Worm (Caenorhabditis elegans): ENCODE measurements around the gene C54F6.12.
"Not testable (repeated sequence)": the region's sequence is repeated elsewhere in the genome, so short reads cannot be mapped to it uniquely, and the experiment has no call there.

The C54F6.12 gene

DNA sequence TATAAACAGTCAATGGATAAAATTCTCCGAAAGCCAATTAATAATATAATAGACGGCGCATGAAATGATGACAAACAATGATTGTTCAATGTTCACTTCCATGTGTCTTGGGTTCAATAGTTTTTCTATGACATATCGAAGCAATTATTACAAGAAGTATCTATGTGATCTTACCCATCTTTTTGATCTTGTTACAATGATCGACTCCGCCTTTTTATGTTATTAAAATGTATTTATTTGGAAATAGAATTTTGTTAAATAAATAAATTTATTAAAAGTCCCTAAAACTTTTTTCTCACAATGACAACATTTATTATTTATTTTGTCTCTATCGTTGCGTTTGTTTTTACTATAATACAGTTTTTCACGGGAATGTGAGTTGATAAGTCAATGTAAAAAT is 8.1 kb downstream of the C54F6.12 start, which contains the start of gene swt-2:
TSS of gene swt-2 (plus strand) at position 301 of the 400 bp plus-strand sequence.
- TF ChIP-seq unc-62 (GFP tag; optimal IDR thresholded peaks at IDR 0.05), result no peak

DNA sequence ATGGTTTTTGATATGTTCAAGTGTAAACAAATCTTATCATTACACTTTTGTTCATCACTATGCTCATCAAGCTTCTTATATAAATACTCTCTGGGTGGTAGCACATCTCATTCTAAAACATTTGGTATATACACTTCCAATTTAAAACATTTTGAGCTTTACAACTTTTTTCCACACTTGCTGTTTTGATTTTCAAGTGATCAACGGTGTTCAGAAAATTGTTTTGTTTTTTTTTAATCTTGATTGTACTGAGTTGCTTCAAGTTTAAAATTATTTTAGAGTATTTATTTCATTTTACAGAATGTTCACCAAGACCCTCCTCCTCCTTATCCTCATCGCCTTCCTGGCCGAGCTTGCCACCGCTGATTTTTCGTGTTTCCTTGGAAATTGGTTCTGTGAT is 9.1 kb downstream of the C54F6.12 start, which contains the start of gene C54F6.5:
TSS of gene C54F6.5 (plus strand) at position 301 of the 400 bp plus-strand sequence.
- no peak for TF ChIP-seq unc-62 (GFP tag; optimal IDR thresholded peaks at IDR 0.05)

DNA sequence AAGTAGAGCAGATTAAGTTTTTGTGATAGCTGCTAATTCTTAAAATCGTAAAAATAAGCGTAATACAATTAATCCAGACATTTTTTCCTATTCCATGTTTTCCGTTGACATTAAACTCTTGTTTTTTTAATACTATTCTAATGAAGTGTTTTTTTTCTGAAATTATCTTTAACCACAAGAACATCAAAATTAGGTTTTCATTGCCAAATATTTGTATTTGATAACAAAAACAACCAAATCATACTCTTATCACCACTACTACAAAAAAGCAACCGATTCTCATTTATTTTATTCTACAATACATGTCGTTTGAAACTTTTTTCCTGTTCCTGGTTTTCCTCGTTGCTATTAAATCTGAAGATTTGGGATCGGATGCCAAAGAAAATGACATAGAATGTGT is 10.8 kb downstream of the C54F6.12 start, which contains the start of gene C54F6.17:
TSS of gene C54F6.17 (plus strand) at position 301 of the 400 bp plus-strand sequence.
- no peak for TF ChIP-seq unc-62 (GFP tag; optimal IDR thresholded peaks at IDR 0.05)

DNA sequence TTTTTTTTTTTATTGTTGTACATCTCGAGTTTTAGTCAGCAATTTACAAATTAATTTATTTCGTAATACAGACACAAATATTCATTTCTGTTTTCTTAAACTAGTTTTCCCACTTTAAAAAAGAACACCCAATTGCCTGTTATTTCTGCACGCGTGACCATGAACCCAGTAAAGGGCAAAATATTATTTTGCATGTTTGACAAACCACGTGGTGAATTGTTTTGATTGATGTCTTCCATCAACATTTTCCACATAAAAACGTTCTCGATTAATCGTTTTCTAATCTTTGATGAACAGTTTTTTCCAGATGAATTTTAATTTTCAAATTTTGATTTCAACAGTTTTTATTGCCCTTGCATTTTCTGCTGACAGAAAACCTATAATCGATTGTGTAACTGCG is 12.2 kb downstream of the C54F6.12 start, which contains the start of gene C54F6.18:
TSS of gene C54F6.18 (plus strand) at position 301 of the 400 bp plus-strand sequence.
- no peak for TF ChIP-seq unc-62 (GFP tag; optimal IDR thresholded peaks at IDR 0.05)

DNA sequence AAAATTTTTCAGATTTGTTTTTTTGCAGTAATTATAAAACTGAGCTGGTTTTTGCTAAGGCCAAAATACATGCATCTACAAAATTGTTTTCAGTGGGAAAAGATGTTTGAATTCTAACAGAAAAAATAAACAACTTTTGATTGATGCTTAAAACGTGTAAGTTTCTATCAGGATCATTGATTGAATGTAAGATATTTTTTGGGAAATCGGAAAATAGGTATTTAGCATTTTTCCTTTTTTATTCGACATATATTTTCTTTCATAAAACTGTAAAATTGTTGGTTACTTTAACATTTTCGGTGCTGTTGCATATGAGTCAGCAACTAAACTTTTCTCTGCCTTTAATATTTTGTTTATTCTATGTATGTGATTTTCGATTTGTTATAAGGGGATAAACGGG is 13.5 kb downstream of the C54F6.12 start, which contains the start of gene C54F6.20:
TSS of gene C54F6.20 (plus strand) at position 301 of the 400 bp plus-strand sequence.
- no peak for TF ChIP-seq unc-62 (GFP tag; optimal IDR thresholded peaks at IDR 0.05)

DNA sequence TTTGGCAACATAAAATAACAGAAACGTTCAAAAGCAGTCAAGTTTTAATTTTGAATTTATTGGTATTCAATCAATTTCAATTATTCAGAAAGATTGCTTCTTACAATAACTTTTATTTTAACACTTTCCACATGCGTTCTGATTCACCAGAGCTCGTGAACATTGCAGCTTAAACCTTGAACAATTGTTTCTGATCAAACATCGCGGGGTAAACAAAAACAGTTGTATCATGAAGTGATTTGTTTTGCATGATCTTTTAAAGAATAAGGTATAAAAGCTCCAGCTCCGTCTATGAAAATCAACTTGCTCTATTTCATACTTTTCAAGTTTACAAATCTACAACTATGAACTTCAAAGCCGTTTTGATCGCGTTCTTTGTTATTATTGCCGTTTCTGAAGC is 14.5 kb downstream of the C54F6.12 start, which contains the start of gene C54F6.6:
TSS of gene C54F6.6 (plus strand) at position 301 of the 400 bp plus-strand sequence.
- no peak for TF ChIP-seq unc-62 (GFP tag; optimal IDR thresholded peaks at IDR 0.05)

DNA sequence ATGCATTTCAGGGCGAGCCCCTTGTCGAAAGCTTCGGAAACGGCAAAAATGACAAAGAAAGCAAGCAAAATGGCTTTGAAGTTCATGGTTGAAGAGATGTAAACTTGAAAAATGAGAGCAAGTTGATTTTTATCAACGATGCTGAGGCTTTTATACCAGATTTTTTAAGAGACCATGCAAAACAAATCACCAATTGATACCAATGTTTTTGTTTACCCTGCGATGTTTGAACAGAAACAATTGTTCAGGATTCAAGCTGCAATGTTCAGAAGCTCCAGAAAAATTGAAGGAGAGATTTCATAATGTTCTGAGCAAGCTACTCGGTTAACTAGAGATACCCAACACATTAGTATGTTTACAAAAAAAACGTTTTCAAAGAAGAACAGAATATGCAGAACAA is 15.6 kb downstream of the C54F6.12 start, which contains the start of gene C54F6.15:
TSS of gene C54F6.15 (minus strand) at position 101 of the 400 bp plus-strand sequence.
- TF ChIP-seq unc-62 (GFP tag; optimal IDR thresholded peaks at IDR 0.05), result no peak

DNA sequence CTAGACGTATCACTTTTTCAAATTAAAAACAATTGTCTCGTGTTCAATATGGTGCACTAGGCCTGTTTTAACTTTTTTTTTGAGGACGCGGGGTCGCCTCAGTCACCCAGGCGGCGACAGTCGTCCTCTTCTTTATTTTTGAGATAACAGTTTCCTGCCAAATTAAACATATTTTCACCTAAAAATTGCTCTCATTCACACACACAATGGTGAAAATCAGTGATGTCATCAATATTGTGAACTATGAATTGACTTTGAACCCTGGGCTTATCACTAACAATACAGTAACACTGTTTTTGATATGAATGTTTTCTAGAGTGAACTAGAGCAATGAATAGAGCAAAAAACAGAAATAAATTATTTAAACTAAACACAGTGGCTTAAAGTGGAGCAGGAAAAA is 16.6 kb downstream of the C54F6.12 start:
- no peak for TF ChIP-seq unc-62 (GFP tag; optimal IDR thresholded peaks at IDR 0.05)

DNA sequence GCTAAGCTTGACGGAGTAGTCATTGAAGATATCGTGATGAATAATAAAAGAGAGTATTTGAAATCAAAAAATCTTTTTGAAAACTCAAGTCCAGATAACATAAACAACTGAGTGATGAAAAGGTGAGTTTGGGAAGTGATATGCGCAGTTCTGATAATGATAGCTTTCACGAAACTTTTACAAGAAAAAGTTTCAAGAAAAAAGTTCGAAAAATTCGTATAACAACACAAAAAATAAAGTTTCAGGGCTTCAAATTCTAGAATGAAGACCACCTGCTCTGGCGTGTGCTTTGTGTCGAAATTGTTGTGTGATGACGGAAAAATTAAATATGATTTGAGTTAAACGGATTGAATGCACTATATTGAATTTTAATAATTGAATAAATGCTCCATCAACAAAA is 17.8 kb downstream of the C54F6.12 start, which contains the start of gene srb-19:
TSS of gene srb-19 (minus strand) at position 101 of the 400 bp plus-strand sequence.
- no peak for TF ChIP-seq unc-62 (GFP tag; optimal IDR thresholded peaks at IDR 0.05)

DNA sequence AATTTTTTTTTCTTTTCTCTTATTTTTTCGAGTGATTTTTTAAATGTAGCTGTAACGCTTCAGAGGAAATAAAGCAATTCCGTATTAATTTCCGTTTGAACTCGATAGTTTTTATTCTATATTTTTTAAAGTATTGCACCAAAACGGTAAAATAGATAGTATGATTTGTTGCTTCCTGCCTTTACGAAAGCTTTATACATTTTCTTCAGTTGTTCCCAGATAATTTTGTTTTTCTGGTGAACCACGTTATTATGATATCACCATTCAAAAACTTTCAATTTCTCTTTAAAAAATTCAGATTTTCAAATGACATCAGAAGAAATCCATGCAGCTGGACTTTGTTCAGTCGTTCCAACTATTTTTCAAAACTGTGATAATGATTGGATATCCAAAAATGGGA is 23.0 kb downstream of the C54F6.12 start, which contains the start of gene srb-18:
TSS of gene srb-18 (plus strand) at position 301 of the 400 bp plus-strand sequence.
- no peak for TF ChIP-seq unc-62 (GFP tag; optimal IDR thresholded peaks at IDR 0.05)

DNA sequence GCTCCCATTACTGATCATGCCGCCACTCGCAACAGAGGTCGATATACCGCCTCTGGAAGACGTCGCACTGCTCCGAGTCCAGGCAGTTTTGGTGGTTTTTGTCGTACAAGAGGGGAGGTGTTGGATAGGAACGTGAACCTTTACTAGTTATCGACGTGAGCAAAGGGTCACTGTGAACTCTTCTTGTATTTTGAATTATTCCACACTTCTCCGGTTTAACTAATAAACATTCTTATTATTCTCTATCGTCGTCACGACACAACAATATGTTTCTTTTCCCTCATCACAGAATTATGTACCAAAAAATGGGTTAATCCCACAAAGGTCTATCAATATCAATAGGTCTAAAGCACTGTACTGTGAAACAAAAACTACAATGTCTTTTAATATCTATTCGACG is 26.5 kb downstream of the C54F6.12 start, which contains the start of gene nhr-171:
TSS of gene nhr-171 (plus strand) at position 301 of the 400 bp plus-strand sequence.
- not testable (repeated sequence) for TF ChIP-seq unc-62 (GFP tag; optimal IDR thresholded peaks at IDR 0.05)

DNA sequence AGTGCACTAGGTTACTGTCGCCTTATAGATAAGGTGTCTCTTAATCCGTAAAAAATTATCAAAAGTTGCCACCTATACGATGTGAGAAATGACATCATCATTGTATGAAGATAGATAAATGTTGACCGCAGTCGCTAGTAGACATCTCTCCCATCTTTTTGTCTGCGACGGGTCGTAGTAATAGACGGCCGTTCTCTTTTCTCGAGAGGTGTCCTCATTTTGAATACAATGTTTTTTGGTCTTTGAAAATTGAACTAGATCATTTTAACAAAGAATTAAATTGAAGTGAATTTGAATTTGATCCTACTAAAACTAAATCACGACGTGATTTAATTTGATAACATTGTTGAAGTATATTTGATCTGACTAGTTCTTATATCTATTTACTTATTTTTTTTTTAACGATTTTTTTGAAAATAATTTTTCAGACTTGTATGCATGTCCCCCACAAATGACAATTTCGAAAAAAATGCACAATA is 29.3 kb downstream of the C54F6.12 start, which contains the start of the genes str-31 and nhr-172:
TSS of gene str-31 (minus strand) at position 101 of the 479 bp plus-strand sequence.
TSS of gene nhr-172 (plus strand) at position 429 of the 479 bp plus-strand sequence.
- no peak for TF ChIP-seq unc-62 (GFP tag; optimal IDR thresholded peaks at IDR 0.05)

DNA sequence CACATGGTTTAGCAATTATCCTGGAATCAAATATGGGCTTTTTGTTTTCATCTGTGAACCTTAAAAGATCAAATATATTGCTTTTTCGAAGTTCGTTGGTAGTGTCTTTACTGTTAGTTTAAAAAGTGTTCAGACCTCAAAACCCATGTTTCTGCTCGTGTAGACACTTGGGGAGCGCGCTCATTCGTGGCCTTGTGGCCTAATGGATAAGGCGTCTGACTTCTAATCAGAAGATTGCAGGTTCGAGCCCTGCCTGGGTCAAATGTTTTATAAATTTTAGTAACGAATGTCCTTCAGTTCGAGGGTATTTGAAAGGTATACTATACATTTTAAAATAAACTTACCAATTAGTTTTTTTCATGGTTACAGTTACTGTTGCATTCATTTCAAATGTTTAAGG is 31.7 kb downstream of the C54F6.12 start:
- TF ChIP-seq unc-62 (GFP tag; optimal IDR thresholded peaks at IDR 0.05), result no peak

DNA sequence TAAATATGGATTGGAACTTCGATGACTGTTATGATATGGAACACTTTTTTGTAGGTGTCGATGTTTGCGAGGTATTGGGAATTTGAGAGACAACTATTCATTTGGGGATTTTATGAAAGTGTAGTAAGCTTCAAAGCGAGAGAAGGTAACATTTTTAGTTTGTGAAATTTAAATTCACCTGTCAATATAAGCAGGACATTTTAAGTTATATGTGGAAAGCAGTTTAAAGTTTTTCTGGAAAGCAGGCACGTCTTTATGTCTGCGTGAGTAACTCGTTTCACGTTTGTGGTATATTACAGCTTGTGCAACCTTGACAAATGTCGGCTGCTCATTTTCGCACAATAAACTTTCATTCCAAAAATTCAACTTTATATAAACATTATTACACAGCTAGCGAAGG is 33.6 kb downstream of the C54F6.12 start, which contains the start of gene srh-229:
TSS of gene srh-229 (minus strand) at position 101 of the 400 bp plus-strand sequence.
- no peak for TF ChIP-seq unc-62 (GFP tag; optimal IDR thresholded peaks at IDR 0.05)

DNA sequence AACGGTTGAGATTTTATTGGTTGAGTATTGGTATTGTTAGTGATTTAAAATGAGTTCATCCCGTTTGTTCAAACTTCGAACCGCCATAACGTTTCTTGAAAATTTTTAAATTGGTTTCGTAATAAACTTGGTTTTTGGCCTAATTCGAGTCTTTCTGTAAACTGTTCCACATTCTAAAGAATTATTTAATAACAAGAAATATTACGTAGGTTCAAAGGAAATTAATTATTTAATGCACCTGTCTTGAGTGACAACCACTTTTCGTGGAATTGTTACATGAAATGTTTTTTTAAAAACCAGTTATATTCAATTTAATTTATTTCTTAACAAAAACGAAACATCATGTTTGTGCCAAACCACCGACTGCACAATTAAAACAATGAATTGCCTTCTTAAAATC is 36.7 kb downstream of the C54F6.12 start:
- TF ChIP-seq unc-62 (GFP tag; optimal IDR thresholded peaks at IDR 0.05), result no peak

DNA sequence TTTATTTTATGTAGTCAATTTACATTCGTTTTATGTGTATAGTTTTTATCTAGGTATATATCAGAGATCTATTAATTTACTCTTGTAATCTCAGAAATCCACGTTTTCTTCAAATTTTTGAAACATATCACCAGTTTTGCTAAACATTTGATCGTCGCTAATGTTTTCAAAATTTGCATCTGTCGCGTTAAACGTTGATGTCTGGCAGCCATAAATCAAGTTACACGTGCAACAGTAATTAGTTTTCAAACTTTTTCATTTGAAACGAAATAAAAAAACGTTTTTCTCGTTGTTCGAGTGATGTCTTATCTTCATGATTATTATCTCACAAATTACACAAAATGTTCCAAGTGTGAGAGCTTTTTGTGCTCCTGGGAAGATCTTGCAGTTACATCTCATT is 40.5 kb downstream of the C54F6.12 start, which contains the start of gene srh-79:
TSS of gene srh-79 (plus strand) at position 301 of the 400 bp plus-strand sequence.
- TF ChIP-seq unc-62 (GFP tag; optimal IDR thresholded peaks at IDR 0.05), result no peak

DNA sequence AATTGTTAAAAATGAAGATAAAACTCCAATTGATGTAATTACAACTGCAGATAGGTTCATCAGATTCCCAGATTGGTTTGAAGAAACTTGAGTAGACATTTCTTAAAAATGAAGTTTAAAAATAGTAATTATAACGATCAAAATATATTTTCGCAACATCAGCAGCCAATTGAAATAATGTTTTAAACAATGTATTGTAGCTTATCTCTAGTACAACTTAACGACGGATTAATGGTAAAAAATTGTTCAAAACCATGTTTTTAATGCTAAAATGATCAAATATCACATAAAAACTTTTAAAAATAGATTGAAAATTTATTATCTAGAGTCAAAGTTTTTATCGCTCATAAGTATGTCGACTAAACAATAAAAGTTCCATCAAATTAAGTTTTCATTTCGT is 42.7 kb downstream of the C54F6.12 start, which contains the start of gene srbc-11:
TSS of gene srbc-11 (minus strand) at position 101 of the 400 bp plus-strand sequence.
- no peak for TF ChIP-seq unc-62 (GFP tag; optimal IDR thresholded peaks at IDR 0.05)

Measured in whole organism, dauer.